Fruit fly (Drosophila melanogaster): ENCODE results near the gene MRG15.

- TF ChIP-seq Pif1A (GFP tag; optimal IDR thresholded peaks at IDR 0.05), result no peak
- TF ChIP-seq CG13204 (GFP tag; optimal IDR thresholded peaks at IDR 0.05), result no peak
- no peak for TF ChIP-seq CG4496 (GFP tag; IDR thresholded peaks at IDR 0.05)
- no peak for TF ChIP-seq CG8159 (tag; optimal IDR thresholded peaks at IDR 0.05)
- no peak for TF ChIP-seq CG10348 (GFP tag; IDR thresholded peaks at IDR 0.05)
- TF ChIP-seq rn (GFP tag; IDR thresholded peaks at IDR 0.05), result no peak
- TF ChIP-seq Ets98B (GFP tag; IDR thresholded peaks at IDR 0.05), result no peak
- no peak for TF ChIP-seq D1 (tag; optimal IDR thresholded peaks at IDR 0.05)
- TF ChIP-seq CG14655 (GFP tag; optimal IDR thresholded peaks at IDR 0.05), result no peak
- TF ChIP-seq CG9948 (tag; optimal IDR thresholded peaks at IDR 0.05), result no peak
- no peak for TF ChIP-seq CG15710 (tag; optimal IDR thresholded peaks at IDR 0.05)
- TF ChIP-seq Snoo (tag; optimal IDR thresholded peaks at IDR 0.05), result no peak
Observed at dm6 chr3R:15262710-15263672, 14.9 kb downstream of the MRG15 start, which contains the start of the genes eIF2gamma and Set.
